Fruit fly (Drosophila melanogaster): Measurements from ENCODE around the gene dpy.

Gene dpy

DNA sequence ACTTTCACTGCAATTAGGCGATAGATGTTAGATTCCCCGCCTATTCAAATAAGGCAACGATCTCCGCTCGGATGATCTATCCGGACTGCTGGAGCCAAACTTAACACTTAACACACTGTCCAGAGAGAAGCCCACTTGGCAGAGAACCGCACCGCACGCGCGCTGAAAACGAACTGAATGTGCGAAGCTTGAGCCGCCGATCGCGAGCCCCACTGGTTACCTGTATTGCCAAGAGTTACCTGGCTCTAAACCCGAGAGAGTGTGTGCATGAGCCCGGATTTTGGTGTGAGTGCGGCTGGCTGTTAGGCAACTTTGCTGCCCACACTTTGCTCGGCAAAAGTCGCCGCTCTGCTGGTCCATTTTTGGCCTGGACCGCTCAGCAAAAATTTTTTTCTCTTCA, 22.3 kb downstream of the dpy start:
- TF ChIP-seq CG8478 (optimal IDR thresholded peaks at IDR 0.05) (no peak), CTCF (optimal IDR thresholded peaks at IDR 0.05) (no peak)

DNA sequence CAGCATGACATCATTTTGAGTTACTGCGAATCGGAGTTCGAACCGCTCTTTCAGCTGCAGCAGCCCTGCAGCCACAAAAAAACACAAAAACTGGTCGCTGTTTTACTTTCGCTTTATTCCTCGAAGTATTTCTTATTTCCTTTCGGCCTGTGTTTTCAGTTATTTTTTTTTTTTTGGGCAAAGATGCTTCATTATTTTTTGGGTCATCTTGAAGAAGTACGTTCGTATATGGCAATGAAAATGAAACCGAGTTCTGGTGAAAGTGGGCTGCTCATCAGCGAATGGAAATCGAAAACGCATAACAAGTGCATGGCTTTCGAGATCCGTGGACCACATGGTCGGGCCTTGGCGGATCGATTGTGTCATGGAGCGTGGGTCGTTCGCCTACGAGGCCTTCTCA, 25.3 kb downstream of the dpy start:
- TF ChIP-seq CG8478 (optimal IDR thresholded peaks at IDR 0.05) (no peak), CTCF (optimal IDR thresholded peaks at IDR 0.05) (no peak)

DNA sequence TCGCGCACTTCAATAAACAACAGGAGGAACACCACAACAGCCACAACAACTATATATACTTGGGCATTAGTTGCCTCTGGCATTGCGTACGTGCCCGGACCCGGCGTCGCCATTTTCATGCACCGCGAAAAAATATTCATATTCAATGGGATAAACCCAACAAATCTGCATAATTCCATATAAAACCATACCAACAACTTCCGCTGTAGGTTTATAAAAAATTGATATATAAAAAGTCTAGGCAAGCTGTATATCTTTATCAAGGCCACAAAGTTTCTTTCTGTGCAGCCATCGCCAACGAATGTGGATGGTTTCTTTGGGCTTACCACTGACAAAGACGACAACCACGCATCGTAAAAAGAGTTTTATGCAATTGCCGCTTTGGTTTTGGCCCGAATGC, 30.8 kb downstream of the dpy start:
- no peak for TF ChIP-seq CG8478 (optimal IDR thresholded peaks at IDR 0.05)
- TF ChIP-seq CTCF (optimal IDR thresholded peaks at IDR 0.05): no peak

DNA sequence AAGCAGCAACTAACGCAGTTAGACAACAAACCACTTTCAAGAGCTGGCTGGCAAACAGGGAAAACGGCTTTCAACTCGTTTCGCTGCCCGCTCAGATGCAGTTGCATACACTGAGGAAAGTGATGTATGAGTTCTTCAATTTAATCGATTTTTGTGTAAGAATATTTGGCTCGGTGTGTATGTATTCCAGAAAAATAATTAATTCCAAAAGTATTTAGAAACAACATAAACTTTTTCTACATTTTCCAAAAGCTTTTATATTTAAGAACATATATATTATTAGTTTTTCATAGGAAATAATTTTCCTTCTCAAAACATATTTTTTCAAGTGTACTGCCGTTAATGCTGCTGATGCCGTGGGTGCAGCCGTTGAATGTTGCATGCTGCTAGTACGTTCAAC, 35.1 kb downstream of the dpy start:
- TF ChIP-seq CTCF (optimal IDR thresholded peaks at IDR 0.05) (no peak), CG8478 (optimal IDR thresholded peaks at IDR 0.05) (no peak)

DNA sequence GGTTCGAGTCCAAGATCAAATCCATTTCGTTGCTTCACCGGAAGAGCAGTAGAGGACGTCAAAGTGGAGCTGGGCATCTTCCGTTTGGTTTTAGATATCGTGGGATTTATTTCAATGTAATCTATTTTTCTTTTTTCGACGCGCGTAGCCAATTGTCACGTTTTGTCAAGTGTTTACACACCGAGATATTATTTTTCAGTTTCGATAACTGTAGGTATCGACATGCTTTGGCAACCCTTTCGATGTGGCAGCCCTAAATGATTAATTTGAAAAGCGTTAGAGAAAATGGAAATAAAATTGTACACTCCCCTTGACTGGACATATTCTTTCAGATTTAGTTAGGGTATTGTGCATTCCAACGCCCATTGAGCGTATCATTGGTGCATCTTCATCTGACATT, 36.1 kb downstream of the dpy start, which contains the start of gene HP6:
Gene HP6, minus strand, starts transcription at position 192 of the 400 bp plus-strand sequence.
- TF ChIP-seq CTCF (optimal IDR thresholded peaks at IDR 0.05) (no peak), CG8478 (optimal IDR thresholded peaks at IDR 0.05) (no peak)

DNA sequence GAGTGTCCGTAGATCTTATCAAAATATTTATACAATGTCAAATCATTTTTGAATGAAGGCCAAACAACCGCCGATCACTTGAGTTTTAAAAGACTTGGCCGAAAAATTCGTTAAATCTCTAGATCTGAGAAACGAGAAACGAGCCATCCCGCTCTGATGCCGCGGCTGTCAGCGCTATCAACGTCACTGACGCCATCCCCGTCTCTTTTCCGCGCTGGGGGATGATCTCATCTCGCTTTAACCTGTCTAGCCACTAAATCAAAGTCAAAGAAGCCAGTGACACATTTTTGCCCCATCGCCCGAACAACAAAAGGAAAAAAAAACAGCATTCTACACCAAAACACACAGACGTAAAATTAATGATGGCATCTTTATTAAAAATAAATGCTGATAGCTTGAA, 37.6 kb downstream of the dpy start:
- TF ChIP-seq CTCF (optimal IDR thresholded peaks at IDR 0.05): no peak
- no peak for TF ChIP-seq CG8478 (optimal IDR thresholded peaks at IDR 0.05)

DNA sequence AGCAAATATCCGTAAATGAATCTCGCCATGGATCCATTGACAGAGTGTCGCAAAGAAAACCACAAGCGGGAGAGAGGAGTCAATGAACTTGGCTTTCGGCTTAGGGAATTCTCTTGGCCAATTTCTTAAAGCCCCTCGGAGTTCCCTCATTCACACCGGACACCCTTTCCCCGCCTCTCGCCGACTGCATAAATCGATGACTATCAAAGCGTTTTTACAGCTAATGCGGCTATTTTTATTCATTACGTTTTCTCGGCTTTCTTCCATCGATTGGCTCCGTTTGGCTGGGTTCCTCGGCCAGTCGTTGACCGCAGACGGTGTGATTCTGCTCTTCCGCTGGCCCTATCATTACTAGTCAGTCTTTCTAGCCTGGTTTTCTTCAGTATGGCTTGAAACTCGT, 40.8 kb downstream of the dpy start:
- no peak for TF ChIP-seq CTCF (optimal IDR thresholded peaks at IDR 0.05)
- no peak for TF ChIP-seq CG8478 (optimal IDR thresholded peaks at IDR 0.05)

DNA sequence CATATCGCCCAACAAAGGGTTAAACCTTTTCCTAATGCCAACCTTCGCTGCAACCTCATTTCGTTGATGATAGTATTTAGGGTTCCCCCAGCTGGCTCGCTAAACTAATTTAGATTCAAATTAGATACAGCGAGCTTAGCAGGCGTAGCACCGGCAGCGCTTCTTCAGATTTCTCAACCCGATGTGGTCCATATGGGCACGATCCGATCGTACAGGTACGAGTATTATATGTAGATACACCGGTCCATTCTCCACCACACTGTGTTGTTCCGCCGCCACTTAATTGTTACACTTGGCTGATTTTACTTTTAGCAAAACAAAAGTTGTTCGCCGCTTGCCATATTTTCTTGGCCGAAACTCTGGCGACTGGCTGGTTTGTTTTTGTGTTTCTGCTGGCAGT, 42.8 kb downstream of the dpy start:
- TF ChIP-seq CTCF (optimal IDR thresholded peaks at IDR 0.05) (no peak), CG8478 (optimal IDR thresholded peaks at IDR 0.05) (no peak)

DNA sequence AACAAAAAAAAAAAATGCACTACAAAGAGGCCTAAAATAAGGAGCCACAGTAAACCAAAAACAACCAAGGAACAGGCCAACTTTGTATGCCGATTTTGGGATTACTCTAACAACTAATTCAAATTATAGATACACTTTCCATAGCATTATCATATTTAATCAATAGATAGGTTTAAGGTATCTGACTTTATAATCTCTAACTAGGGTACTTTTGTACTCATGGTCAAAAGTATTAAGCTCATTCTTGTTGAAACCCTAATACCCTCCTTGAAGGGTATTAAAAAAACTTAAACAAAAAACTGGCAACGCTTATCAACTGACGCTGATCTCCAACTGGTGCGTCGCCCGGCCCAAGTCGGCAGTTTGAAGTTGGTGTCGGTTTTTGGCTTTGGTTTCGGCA, 46.9 kb downstream of the dpy start:
- TF ChIP-seq CTCF (optimal IDR thresholded peaks at IDR 0.05): no peak
- no peak for TF ChIP-seq CG8478 (optimal IDR thresholded peaks at IDR 0.05)

DNA sequence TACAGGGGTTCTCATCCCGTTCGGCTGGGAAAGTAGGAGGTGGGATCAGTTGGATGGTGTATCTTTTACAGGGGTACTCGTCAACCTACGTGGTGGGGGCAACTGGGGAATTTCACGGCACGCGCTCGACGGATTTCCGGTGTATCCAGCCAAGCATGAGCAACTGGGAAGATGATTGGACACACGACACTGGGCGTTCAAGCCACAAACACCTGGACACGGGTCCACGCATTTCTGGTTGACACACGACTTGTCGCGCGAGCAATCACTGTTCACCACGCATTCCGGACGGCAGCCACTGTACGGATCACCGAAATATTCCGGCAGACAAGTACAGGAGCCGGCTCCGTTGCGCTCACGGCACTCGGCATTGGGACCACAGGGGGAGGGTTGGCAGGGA, 92.8 kb downstream of the dpy start:
- TF ChIP-seq CTCF (optimal IDR thresholded peaks at IDR 0.05) (no peak), CG8478 (optimal IDR thresholded peaks at IDR 0.05) (no peak)

DNA sequence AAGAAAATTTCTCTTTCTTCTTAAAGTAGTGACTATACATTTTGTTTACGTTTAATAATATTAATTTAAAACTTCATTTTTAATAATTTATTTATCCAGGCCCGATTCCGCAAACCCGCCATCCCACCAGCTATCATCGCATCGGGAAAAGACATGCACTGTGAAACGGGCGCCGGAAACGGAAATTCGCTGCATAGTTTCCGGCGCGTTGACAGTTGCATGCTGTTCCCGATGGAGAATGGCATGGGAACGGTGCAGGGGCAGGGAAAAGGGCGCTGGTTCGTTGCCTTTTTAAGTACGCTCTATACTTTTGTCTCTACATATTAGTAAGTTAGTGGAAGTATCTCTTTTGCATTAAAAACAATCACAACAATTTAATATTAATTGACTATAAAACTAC, 136.1 kb downstream of the dpy start:
- TF ChIP-seq CTCF (optimal IDR thresholded peaks at IDR 0.05) (no peak), CG8478 (optimal IDR thresholded peaks at IDR 0.05) (no peak)

DNA sequence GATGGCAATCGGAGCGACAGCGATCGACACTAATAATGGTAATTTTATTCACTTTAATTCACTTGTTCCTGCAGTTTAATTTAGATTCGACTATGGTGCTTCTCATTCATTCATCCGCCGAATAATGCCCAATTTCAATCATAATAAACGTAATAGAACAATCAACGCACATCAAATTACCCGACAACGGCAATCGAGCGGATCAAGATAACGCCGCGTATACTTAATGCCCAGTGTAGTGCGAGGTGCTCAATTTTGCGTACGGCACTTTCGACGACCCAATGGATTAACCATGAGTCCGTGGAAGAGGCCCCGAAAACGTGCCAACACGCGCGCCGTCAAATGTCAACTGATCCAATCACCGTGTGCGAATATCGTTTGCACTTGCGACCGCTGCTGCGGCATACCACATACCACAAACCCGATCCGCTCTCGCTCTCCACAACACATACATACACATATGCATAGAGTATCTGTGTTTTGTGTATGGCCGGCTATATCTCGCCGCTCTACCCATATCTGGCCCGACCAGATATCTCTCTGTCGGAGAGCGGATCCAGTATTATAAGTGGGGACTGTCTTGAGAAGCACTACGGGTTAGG, 137.3 kb downstream of the dpy start, which contains the start of gene ine:
Gene ine, minus strand, starts transcription at position 351 of the 602 bp plus-strand sequence.
- no peak for TF ChIP-seq CTCF (optimal IDR thresholded peaks at IDR 0.05)

DNA sequence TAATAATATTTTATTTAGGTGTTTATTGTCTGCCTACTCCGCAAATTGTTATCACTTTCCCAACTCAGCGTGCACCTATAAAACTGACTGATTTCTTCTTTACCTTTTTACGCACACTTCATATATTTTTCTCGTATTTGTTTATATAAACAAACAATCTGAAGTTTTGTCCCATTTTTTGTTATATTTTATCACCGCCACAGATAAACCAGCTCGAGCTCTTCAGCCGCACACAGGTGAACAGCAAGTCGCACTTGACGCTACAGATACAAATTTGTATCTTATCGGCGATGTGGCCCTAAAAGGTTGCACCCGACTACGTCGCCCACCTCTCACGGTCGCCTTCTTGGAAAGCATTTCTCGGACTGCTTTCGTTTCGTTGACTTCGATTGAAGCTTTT, 138.7 kb downstream of the dpy start:
- TF ChIP-seq CTCF (optimal IDR thresholded peaks at IDR 0.05) (no peak), CG8478 (optimal IDR thresholded peaks at IDR 0.05) (no peak)

DNA sequence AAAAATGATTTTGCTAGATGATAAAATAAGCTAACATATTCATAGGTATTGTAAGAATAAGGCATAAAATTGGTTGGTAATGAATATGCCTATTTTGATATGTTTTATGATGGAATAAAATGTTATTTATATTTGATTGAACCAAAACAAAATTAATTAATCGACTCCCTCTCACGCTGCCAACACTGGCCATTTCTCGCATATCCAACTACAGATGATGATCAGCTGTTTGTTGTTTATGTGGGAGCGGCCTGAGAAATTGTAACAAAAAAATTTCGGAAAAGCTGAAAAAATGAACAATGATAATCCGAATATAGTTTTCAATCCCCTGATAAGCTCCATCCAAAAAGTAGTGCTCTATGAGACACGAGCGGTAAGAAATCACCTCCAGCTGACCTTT, 149.2 kb downstream of the dpy start, which contains the start of gene FIG4:
Gene FIG4, plus strand, starts transcription at position 229 of the 400 bp plus-strand sequence.
- TF ChIP-seq CG8478 (optimal IDR thresholded peaks at IDR 0.05) (no peak), CTCF (optimal IDR thresholded peaks at IDR 0.05) (no peak)

DNA sequence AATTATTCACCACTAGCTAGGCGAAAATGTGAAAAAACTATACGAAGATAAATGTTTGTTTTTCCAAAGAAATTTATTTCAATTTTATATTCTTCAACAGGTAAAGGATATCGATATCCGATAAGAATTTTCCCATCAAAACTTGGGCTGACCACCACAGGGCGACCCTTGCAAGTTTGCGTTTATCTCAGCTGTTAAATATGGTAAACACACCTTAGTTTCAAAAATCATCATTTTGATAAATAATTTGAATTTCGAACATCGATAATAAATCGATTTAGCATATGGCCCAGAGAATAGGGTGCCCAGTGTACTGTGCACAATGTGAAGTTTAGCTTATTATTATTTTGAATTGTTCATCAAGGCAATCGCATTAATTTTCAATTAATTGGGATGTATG, 150.8 kb downstream of the dpy start, which contains the start of the genes CG15443 and Paris:
Gene CG15443, minus strand, starts transcription at position 125 of the 400 bp plus-strand sequence.
Gene Paris, plus strand, starts transcription at position 289 of the 400 bp plus-strand sequence.
- TF ChIP-seq CTCF (optimal IDR thresholded peaks at IDR 0.05): no peak
- no peak for TF ChIP-seq CG8478 (optimal IDR thresholded peaks at IDR 0.05)

DNA sequence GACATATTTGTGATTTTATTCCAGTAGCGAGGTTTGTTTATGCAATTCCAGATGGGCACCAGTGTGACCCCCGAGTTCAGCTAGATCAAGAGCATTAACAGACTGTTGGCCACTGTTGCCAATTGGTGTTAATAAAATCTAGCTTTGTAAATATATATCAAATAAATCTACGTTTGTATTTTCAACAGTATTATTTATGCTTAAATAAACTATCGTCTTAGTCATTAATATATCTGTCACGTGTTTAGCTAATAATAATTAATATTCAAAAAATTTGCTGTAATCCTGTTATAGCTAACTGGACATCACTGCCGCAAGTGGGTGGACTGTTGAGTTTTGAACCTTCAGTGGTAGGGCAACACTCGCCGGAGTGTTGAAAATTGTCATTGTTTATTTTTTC, 154.6 kb downstream of the dpy start, which contains the start of the genes mRpL27 and CG15435:
Gene mRpL27, minus strand, starts transcription at position 96 of the 400 bp plus-strand sequence.
Gene CG15435, plus strand, starts transcription at position 187 of the 400 bp plus-strand sequence.
- TF ChIP-seq CTCF (optimal IDR thresholded peaks at IDR 0.05): no peak
- TF ChIP-seq CG8478 (optimal IDR thresholded peaks at IDR 0.05): no peak
